Worm (Caenorhabditis elegans): ENCODE data around the gene sre-26.

DNA sequence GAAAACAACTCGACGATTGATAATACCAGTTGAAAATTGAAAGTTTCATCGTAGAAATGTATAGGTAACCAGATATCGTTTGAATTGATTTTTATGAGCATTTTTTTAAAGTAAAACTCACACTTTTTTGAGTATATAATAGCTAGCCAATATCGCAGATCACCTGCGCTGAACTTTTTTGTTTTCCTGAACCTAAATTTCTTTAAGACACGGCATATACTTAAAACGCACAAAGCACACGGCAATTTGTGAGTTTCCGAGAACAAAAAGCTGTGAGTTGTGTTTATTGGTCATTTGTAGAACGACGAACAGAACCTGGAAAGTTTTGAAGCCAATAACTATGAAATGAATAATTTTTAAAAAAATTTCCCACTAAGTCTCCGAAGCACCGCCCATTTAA, 18.6 kb downstream of the sre-26 start, which contains the start of gene sre-29:
- TF ChIP-seq med-1 (GFP tag; optimal IDR thresholded peaks at IDR 0.05; ENCODE audit: insufficient read depth), result no peak
- TF ChIP-seq T22C8.4 (GFP tag; IDR thresholded peaks at IDR 0.05), result no peak
- no peak for TF ChIP-seq cog-1 (tag; optimal IDR thresholded peaks at IDR 0.05)
- no peak for TF ChIP-seq tab-1 (GFP tag; IDR thresholded peaks at IDR 0.05)
- TF ChIP-seq flt-1 (GFP tag; IDR thresholded peaks at IDR 0.05), result no peak
- TF ChIP-seq ref-1 (GFP tag; conservative IDR thresholded peaks at IDR 0.05), result no peak
